Fruit fly (Drosophila melanogaster): Measurements from ENCODE around the gene yps.

Gene yps

DNA sequence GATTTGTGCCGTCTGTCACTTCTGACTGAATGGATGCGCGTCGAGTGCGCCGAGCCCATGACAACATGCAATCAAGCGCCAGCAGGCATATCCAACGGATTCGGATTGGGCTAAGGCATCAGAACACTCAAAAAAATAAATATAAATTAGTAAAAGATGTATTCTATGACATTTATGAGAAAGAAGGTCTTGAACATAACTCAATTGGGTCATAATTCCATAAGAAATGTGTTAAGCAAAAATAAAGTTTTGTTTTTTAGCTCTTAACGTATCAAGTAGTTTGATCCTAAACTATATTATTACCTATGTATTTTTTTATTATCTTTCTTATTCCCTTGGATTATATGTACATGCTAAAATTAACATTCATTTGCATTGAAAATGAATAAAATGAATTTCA is 11.4 kb downstream of the yps start:
- TF ChIP-seq woc (GFP tag; optimal IDR thresholded peaks at IDR 0.05), result no peak
- no peak for TF ChIP-seq lola (GFP tag; optimal IDR thresholded peaks at IDR 0.05)
- no peak for TF ChIP-seq Abd-B (GFP tag; optimal IDR thresholded peaks at IDR 0.05)
- TF ChIP-seq dmrt93B (GFP tag; optimal IDR thresholded peaks at IDR 0.05), result no peak
- TF ChIP-seq Hr78 (GFP tag; optimal IDR thresholded peaks at IDR 0.05), result no peak
- TF ChIP-seq psq (GFP tag; optimal IDR thresholded peaks at IDR 0.05), result no peak
- TF ChIP-seq brk (GFP tag; optimal IDR thresholded peaks at IDR 0.05), result no peak
- no peak for TF ChIP-seq sv (GFP tag; optimal IDR thresholded peaks at IDR 0.05)
- no peak for TF ChIP-seq Mio (GFP tag; optimal IDR thresholded peaks at IDR 0.05)
- no peak for TF ChIP-seq rgr (GFP tag; optimal IDR thresholded peaks at IDR 0.05)
- TF ChIP-seq CG9705 (GFP tag; optimal IDR thresholded peaks at IDR 0.05), result no peak
- TF ChIP-seq Myc (optimal IDR thresholded peaks at IDR 0.05), result no peak
- no peak for TF ChIP-seq br (GFP tag; optimal IDR thresholded peaks at IDR 0.05)
- no peak for TF ChIP-seq jim (GFP tag; optimal IDR thresholded peaks at IDR 0.05)
- no peak for TF ChIP-seq tai (GFP tag; optimal IDR thresholded peaks at IDR 0.05)
- TF ChIP-seq Dfd (GFP tag; optimal IDR thresholded peaks at IDR 0.05), result no peak

DNA sequence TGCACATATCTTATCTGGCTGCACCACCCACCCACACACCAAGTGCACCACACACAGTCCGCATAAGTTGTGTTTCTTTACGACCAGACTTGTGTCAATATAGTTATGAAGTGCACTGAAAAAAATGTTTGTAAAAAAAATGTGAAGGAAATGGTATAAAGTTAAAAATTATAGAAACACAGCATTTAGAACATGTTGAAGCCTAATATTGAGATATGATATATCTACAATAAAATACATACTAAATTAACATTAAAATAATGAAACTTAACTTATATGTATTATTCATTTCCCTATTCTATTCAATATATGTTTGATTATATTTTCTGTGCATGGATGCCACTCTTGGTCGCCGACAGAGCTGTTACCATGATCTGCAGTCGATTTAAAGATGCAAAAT is 12.0 kb downstream of the yps start:
- TF ChIP-seq GATAd (GFP tag; optimal IDR thresholded peaks at IDR 0.05), result no peak
- no peak for TF ChIP-seq dmrt93B (GFP tag; optimal IDR thresholded peaks at IDR 0.05)
- no peak for TF ChIP-seq N (GFP tag; optimal IDR thresholded peaks at IDR 0.05)
- no peak for TF ChIP-seq OdsH (GFP tag; optimal IDR thresholded peaks at IDR 0.05)
- TF ChIP-seq ey (GFP tag; optimal IDR thresholded peaks at IDR 0.05), result no peak
- TF ChIP-seq CG9705 (GFP tag; optimal IDR thresholded peaks at IDR 0.05), result no peak
- TF ChIP-seq Hnf4 (GFP tag; optimal IDR thresholded peaks at IDR 0.05), result no peak
- TF ChIP-seq woc (GFP tag; optimal IDR thresholded peaks at IDR 0.05), result no peak
- no peak for TF ChIP-seq Abd-B (GFP tag; optimal IDR thresholded peaks at IDR 0.05)
- no peak for TF ChIP-seq sage (GFP tag; optimal IDR thresholded peaks at IDR 0.05)
- no peak for TF ChIP-seq dsf (GFP tag; optimal IDR thresholded peaks at IDR 0.05; ENCODE audit: borderline replicate concordance)
- TF ChIP-seq h (GFP tag; optimal IDR thresholded peaks at IDR 0.05), result no peak
- no peak for TF ChIP-seq Hr83 (GFP tag; optimal IDR thresholded peaks at IDR 0.05; ENCODE audit: poor library complexity, severe bottlenecking)
- no peak for TF ChIP-seq Hr78 (GFP tag; optimal IDR thresholded peaks at IDR 0.05)
- TF ChIP-seq foxo (GFP tag; optimal IDR thresholded peaks at IDR 0.05), result no peak
- TF ChIP-seq dl (GFP tag; optimal IDR thresholded peaks at IDR 0.05; ENCODE audit: insufficient read depth in 1 of 2, partially characterized antibody in 2 of 2), result no peak
- TF ChIP-seq Jra (GFP tag; optimal IDR thresholded peaks at IDR 0.05), result no peak
- TF ChIP-seq usp (GFP tag; optimal IDR thresholded peaks at IDR 0.05), result no peak
- no peak for TF ChIP-seq Myc (optimal IDR thresholded peaks at IDR 0.05)

- TF ChIP-seq h (GFP tag; optimal IDR thresholded peaks at IDR 0.05) (peak; percentile 68), tai (GFP tag; optimal IDR thresholded peaks at IDR 0.05) (no peak), N (GFP tag; optimal IDR thresholded peaks at IDR 0.05) (no peak), sage (GFP tag; optimal IDR thresholded peaks at IDR 0.05) (no peak), HLH106 (tag; optimal IDR thresholded peaks at IDR 0.05) (peak; percentile 88), dsf (GFP tag; optimal IDR thresholded peaks at IDR 0.05; ENCODE audit: borderline replicate concordance) (peak; percentile 18), Myc (optimal IDR thresholded peaks at IDR 0.05) (no peak), jim (GFP tag; optimal IDR thresholded peaks at IDR 0.05) (no peak), pan (optimal IDR thresholded peaks at IDR 0.05) (no peak), dl (GFP tag; optimal IDR thresholded peaks at IDR 0.05; ENCODE audit: insufficient read depth in 1 of 2, partially characterized antibody in 2 of 2) (peak; percentile 18 to 43), CrebA (GFP tag; optimal IDR thresholded peaks at IDR 0.05; ENCODE audit: borderline replicate concordance) (no peak), dmrt93B (GFP tag; optimal IDR thresholded peaks at IDR 0.05) (peak; percentile 62), Mio (GFP tag; optimal IDR thresholded peaks at IDR 0.05) (no peak), fru (GFP tag; optimal IDR thresholded peaks at IDR 0.05) (peak; percentile 67), foxo (GFP tag; optimal IDR thresholded peaks at IDR 0.05) (peak in 1 of 2 experiments; percentile 76), sv (GFP tag; optimal IDR thresholded peaks at IDR 0.05) (peak; percentile 36), Vsx2 (GFP tag; optimal IDR thresholded peaks at IDR 0.05; ENCODE audit: partially characterized antibody) (peak; percentile 75), woc (GFP tag; optimal IDR thresholded peaks at IDR 0.05) (peak; percentile 2), br (GFP tag; optimal IDR thresholded peaks at IDR 0.05) (peak; percentile 56), Dif (GFP tag; optimal IDR thresholded peaks at IDR 0.05; ENCODE audit: partially characterized antibody) (peak; percentile 48), Rel (GFP tag; optimal IDR thresholded peaks at IDR 0.05) (no peak), Rel (tag; optimal IDR thresholded peaks at IDR 0.05) (peak; percentile 80), Dfd (GFP tag; optimal IDR thresholded peaks at IDR 0.05) (no peak), ey (GFP tag; optimal IDR thresholded peaks at IDR 0.05) (peak; percentile 41), Hnf4 (GFP tag; optimal IDR thresholded peaks at IDR 0.05) (peak; percentile 57), usp (GFP tag; optimal IDR thresholded peaks at IDR 0.05) (no peak), lola (GFP tag; optimal IDR thresholded peaks at IDR 0.05) (no peak), CG9705 (GFP tag; optimal IDR thresholded peaks at IDR 0.05) (peak; percentile 20), rgr (GFP tag; optimal IDR thresholded peaks at IDR 0.05) (peak; percentile 75), CG32264 (GFP tag; optimal IDR thresholded peaks at IDR 0.05) (no peak), Hr83 (GFP tag; optimal IDR thresholded peaks at IDR 0.05; ENCODE audit: poor library complexity, severe bottlenecking) (no peak), psq (GFP tag; optimal IDR thresholded peaks at IDR 0.05) (peak; percentile 99), Sp1 (GFP tag; optimal IDR thresholded peaks at IDR 0.05) (peak; percentile 93), Jra (GFP tag; optimal IDR thresholded peaks at IDR 0.05) (no peak), Abd-B (GFP tag; optimal IDR thresholded peaks at IDR 0.05) (no peak), Hr78 (GFP tag; optimal IDR thresholded peaks at IDR 0.05) (no peak), brk (GFP tag; optimal IDR thresholded peaks at IDR 0.05) (no peak), OdsH (GFP tag; optimal IDR thresholded peaks at IDR 0.05) (peak; percentile 78), GATAd (GFP tag; optimal IDR thresholded peaks at IDR 0.05) (no peak)
Observed at dm6 chr3L:12111081-12111958, 13.6 kb downstream of the yps start.
